Worm (Caenorhabditis elegans): ENCODE data around the gene pigw-1.

Gene pigw-1

ce11 chrII:2878909-2879308, 5.8 kb downstream of the pigw-1 start:
- no peak for TF ChIP-seq ceh-36 (tag; optimal IDR thresholded peaks at IDR 0.05)
- no peak for TF ChIP-seq tbx-37 (GFP tag; conservative IDR thresholded peaks at IDR 0.05)
- no peak for TF ChIP-seq pes-1 (GFP tag; IDR thresholded peaks at IDR 0.05)
- no peak for TF ChIP-seq sea-1 (GFP tag; conservative IDR thresholded peaks at IDR 0.05)
- TF ChIP-seq ets-7 (tag; optimal IDR thresholded peaks at IDR 0.05) = no peak
- no peak for TF ChIP-seq F13C5.2 (tag; optimal IDR thresholded peaks at IDR 0.05)
- no peak for TF ChIP-seq hmbx-1 (tag; optimal IDR thresholded peaks at IDR 0.05)
- no peak for TF ChIP-seq scrt-1 (GFP tag; IDR thresholded peaks at IDR 0.05)
- TF ChIP-seq tra-4 (tag; optimal IDR thresholded peaks at IDR 0.05) = no peak
- TF ChIP-seq tbx-11 (GFP tag; IDR thresholded peaks at IDR 0.05) = no peak
- no peak for TF ChIP-seq hmg-4 (GFP tag; optimal IDR thresholded peaks at IDR 0.05)
- TF ChIP-seq aly-1 (tag; optimal IDR thresholded peaks at IDR 0.05) = no peak

- TF ChIP-seq scrt-1 (GFP tag; IDR thresholded peaks at IDR 0.05) (no peak), ceh-36 (tag; optimal IDR thresholded peaks at IDR 0.05) (no peak), flt-1 (GFP tag; IDR thresholded peaks at IDR 0.05) (no peak), B0310.2 (tag; optimal IDR thresholded peaks at IDR 0.05) (no peak), aly-1 (tag; optimal IDR thresholded peaks at IDR 0.05) (no peak), hmg-4 (GFP tag; optimal IDR thresholded peaks at IDR 0.05) (no peak)
Observed at ce11 chrII:2874801-2875200, 9.9 kb downstream of the pigw-1 start, which contains the start of gene Y110A2AL.1. Gene Y110A2AL.1 (plus strand): TSS chrII:2875101.

DNA sequence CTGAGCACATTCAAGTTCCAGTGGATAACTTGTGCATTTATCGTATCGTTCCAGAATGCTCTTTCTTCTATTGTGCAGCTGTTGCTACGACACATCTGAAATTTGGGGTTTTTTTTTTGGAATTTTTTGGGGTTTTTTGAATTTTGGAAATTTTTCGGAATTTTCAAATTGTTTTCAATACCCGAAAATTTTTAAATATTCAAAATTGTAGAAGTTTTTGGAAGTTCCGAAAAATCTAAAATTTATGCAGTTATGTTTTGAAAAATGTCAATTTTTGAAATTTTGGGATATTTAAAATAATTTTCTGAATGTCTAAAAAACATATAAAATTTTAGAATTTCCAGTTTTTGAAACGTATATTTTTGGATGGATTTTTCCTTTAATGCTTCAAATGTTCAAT, 12.9 kb downstream of the pigw-1 start, which contains the start of gene Y110A2AL.10:
Gene Y110A2AL.10 (minus strand): TSS at position 101 of the 400 bp plus-strand sequence.
- no peak for TF ChIP-seq hnd-1 (tag; optimal IDR thresholded peaks at IDR 0.05)
- no peak for TF ChIP-seq hmg-4 (GFP tag; optimal IDR thresholded peaks at IDR 0.05)
- no peak for TF ChIP-seq B0310.2 (tag; optimal IDR thresholded peaks at IDR 0.05)
- TF ChIP-seq tbx-37 (GFP tag; conservative IDR thresholded peaks at IDR 0.05) = no peak
- no peak for TF ChIP-seq F13C5.2 (tag; optimal IDR thresholded peaks at IDR 0.05)
- TF ChIP-seq ceh-36 (tag; optimal IDR thresholded peaks at IDR 0.05) = no peak
- TF ChIP-seq ceh-13 (GFP tag; optimal IDR thresholded peaks at IDR 0.05) = no peak
- no peak for TF ChIP-seq tbx-11 (GFP tag; IDR thresholded peaks at IDR 0.05)
- no peak for TF ChIP-seq pes-1 (GFP tag; IDR thresholded peaks at IDR 0.05)
- no peak for TF ChIP-seq ama-1 (optimal IDR thresholded peaks at IDR 0.05)
- no peak for TF ChIP-seq sea-1 (GFP tag; conservative IDR thresholded peaks at IDR 0.05)
- no peak for TF ChIP-seq ets-7 (tag; optimal IDR thresholded peaks at IDR 0.05)

ce11 chrII:2867701-2868100, 17.0 kb downstream of the pigw-1 start, which contains the start of gene Y110A2AL.2:
Gene Y110A2AL.2 (plus strand): TSS chrII:2868001.
- TF ChIP-seq B0310.2 (tag; optimal IDR thresholded peaks at IDR 0.05) (no peak), sea-1 (GFP tag; conservative IDR thresholded peaks at IDR 0.05) (no peak), tbx-37 (GFP tag; conservative IDR thresholded peaks at IDR 0.05) (no peak), flt-1 (GFP tag; IDR thresholded peaks at IDR 0.05) (no peak), hmg-4 (GFP tag; optimal IDR thresholded peaks at IDR 0.05) (no peak), ceh-13 (GFP tag; optimal IDR thresholded peaks at IDR 0.05) (no peak), tbx-11 (GFP tag; IDR thresholded peaks at IDR 0.05) (no peak), scrt-1 (GFP tag; IDR thresholded peaks at IDR 0.05) (no peak), ceh-36 (tag; optimal IDR thresholded peaks at IDR 0.05) (no peak), ama-1 (optimal IDR thresholded peaks at IDR 0.05) (no peak), ets-7 (tag; optimal IDR thresholded peaks at IDR 0.05) (no peak), hnd-1 (tag; optimal IDR thresholded peaks at IDR 0.05) (no peak), hmbx-1 (tag; optimal IDR thresholded peaks at IDR 0.05) (no peak), aly-1 (tag; optimal IDR thresholded peaks at IDR 0.05) (no peak)

DNA sequence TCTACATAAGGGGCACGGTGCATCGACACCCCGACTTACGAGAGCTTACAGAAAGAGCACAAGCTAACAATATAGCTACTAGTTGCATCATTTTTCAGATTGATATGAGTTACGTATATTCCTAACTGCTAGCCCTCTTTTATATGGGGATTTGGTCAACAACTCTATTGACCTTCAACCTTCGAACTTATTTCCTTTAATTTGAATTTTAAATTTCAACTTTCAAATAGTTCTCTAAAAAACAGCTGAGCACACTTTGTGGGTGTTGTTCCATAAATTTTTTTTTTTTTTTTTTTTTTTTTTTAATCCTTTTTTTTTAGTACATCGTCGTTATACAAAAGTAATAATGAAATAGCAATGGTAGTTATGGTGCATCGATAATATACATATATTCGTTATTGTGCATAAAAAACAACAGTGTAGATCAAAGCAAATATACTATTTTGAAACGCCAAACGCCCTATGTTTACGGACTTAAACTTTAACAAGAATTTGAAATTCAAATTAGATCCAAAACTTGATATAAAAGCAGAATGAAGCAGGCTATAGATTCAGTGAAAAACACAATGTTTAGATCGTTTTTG, 18.1 kb downstream of the pigw-1 start, which contains the start of the genes Y110A2AL.9 and Y110A2AL.3:
Gene Y110A2AL.9 (minus strand): TSS at position 101 of the 584 bp plus-strand sequence.
Gene Y110A2AL.3 (plus strand): TSS at position 534 of the 584 bp plus-strand sequence.
- TF ChIP-seq tra-4 (tag; optimal IDR thresholded peaks at IDR 0.05) (no peak), aly-1 (tag; optimal IDR thresholded peaks at IDR 0.05) (no peak), hmg-4 (GFP tag; optimal IDR thresholded peaks at IDR 0.05) (no peak), pes-1 (GFP tag; IDR thresholded peaks at IDR 0.05) (no peak), sea-1 (GFP tag; conservative IDR thresholded peaks at IDR 0.05) (no peak), ceh-36 (tag; optimal IDR thresholded peaks at IDR 0.05) (no peak), ceh-13 (GFP tag; optimal IDR thresholded peaks at IDR 0.05) (no peak), scrt-1 (GFP tag; IDR thresholded peaks at IDR 0.05) (no peak), flt-1 (GFP tag; IDR thresholded peaks at IDR 0.05) (no peak), ets-7 (tag; optimal IDR thresholded peaks at IDR 0.05) (no peak), tbx-37 (GFP tag; conservative IDR thresholded peaks at IDR 0.05) (no peak), hmbx-1 (tag; optimal IDR thresholded peaks at IDR 0.05) (no peak), F13C5.2 (tag; optimal IDR thresholded peaks at IDR 0.05) (no peak)

DNA sequence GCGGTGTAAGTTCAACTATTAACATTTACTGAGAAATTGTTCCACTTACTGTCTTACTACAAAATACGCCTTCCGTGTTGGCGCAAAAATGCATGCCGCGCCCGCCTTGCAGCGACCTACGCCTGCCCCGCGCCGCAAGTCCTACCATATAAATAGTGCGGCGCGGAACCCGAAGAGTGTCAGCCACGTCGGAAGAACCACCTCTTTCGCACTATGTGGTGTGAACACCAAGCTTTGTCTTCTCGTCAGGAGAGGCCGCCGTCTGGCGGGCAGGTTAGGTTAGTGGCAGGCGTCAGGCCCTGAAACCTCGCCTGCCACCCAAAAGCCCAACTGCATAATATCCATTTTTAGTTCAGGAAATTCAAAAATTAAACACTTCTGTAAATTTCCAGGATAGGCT, 19.4 kb downstream of the pigw-1 start:
- TF ChIP-seq hmg-4 (GFP tag; optimal IDR thresholded peaks at IDR 0.05) = no peak
- no peak for TF ChIP-seq ceh-13 (GFP tag; optimal IDR thresholded peaks at IDR 0.05)
- TF ChIP-seq B0310.2 (tag; optimal IDR thresholded peaks at IDR 0.05) = no peak
- no peak for TF ChIP-seq tbx-37 (GFP tag; conservative IDR thresholded peaks at IDR 0.05)
- TF ChIP-seq hmbx-1 (tag; optimal IDR thresholded peaks at IDR 0.05) = no peak
- no peak for TF ChIP-seq ama-1 (optimal IDR thresholded peaks at IDR 0.05)
- TF ChIP-seq F13C5.2 (tag; optimal IDR thresholded peaks at IDR 0.05) = no peak
- no peak for TF ChIP-seq pes-1 (GFP tag; IDR thresholded peaks at IDR 0.05)
- no peak for TF ChIP-seq tra-4 (tag; optimal IDR thresholded peaks at IDR 0.05)
- no peak for TF ChIP-seq aly-1 (tag; optimal IDR thresholded peaks at IDR 0.05)
- TF ChIP-seq tbx-11 (GFP tag; IDR thresholded peaks at IDR 0.05) = no peak
- TF ChIP-seq hnd-1 (tag; optimal IDR thresholded peaks at IDR 0.05) = no peak
- TF ChIP-seq scrt-1 (GFP tag; IDR thresholded peaks at IDR 0.05) = no peak
- no peak for TF ChIP-seq ets-7 (tag; optimal IDR thresholded peaks at IDR 0.05)
- no peak for TF ChIP-seq flt-1 (GFP tag; IDR thresholded peaks at IDR 0.05)
- TF ChIP-seq sea-1 (GFP tag; conservative IDR thresholded peaks at IDR 0.05) = no peak
- TF ChIP-seq ceh-36 (tag; optimal IDR thresholded peaks at IDR 0.05) = no peak

ce11 chrII:2864229-2864628, 20.5 kb downstream of the pigw-1 start, which contains the start of gene Y110A2AL.5:
Gene Y110A2AL.5 (plus strand): TSS chrII:2864529.
- TF ChIP-seq aly-1 (tag; optimal IDR thresholded peaks at IDR 0.05) (no peak), tbx-11 (GFP tag; IDR thresholded peaks at IDR 0.05) (no peak), hmbx-1 (tag; optimal IDR thresholded peaks at IDR 0.05) (no peak), ceh-36 (tag; optimal IDR thresholded peaks at IDR 0.05) (no peak), ets-7 (tag; optimal IDR thresholded peaks at IDR 0.05) (no peak), tra-4 (tag; optimal IDR thresholded peaks at IDR 0.05) (no peak), tbx-37 (GFP tag; conservative IDR thresholded peaks at IDR 0.05) (no peak), sea-1 (GFP tag; conservative IDR thresholded peaks at IDR 0.05) (no peak), hnd-1 (tag; optimal IDR thresholded peaks at IDR 0.05) (no peak)

Data from whole organism, early embryonic.